Worm (Caenorhabditis elegans) whole organism, late embryonic: ENCODE results near the gene vha-14.

Experiments used
- C38D4.7 ChIP-seq: fragments of 200-800 bp; sonication (Bioruptor generic); optimal IDR thresholded peaks from 2 replicates; lab custom pipeline; 2018; ENCODE audit warnings: mild to moderate bottlenecking, missing genetic modification characterization, moderate library complexity, missing compliant biosample characterization
- K02D7.2 ChIP-seq: sonication (generic microtip); optimal IDR thresholded peaks from 2 replicates; lab custom pipeline; 2017; ENCODE audit warnings: mild to moderate bottlenecking, missing genetic modification characterization, missing compliant biosample characterization
- K09A11.1 ChIP-seq: sonication (generic microtip); optimal IDR thresholded peaks from 2 replicates; lab custom pipeline; 2017; ENCODE audit warnings: antibody characterized with exemption, mild to moderate bottlenecking, missing genetic modification characterization, missing compliant biosample characterization; ENCODE audit not compliant: insufficient read depth
- T23F11.4 ChIP-seq: fragments of 200-800 bp; sonication (Bioruptor generic); optimal IDR thresholded peaks from 2 replicates; lab custom pipeline; 2018; ENCODE audit warnings: mild to moderate bottlenecking, missing genetic modification characterization, missing compliant biosample characterization
- ahr-1 ChIP-seq: sonication (generic microtip); optimal IDR thresholded peaks from 2 replicates; lab custom pipeline; 2016; ENCODE audit warnings: missing genetic modification characterization, missing compliant biosample characterization
- ama-1 ChIP-seq: fragments of 150-350 bp; optimal IDR thresholded peaks from 2 replicates; lab custom pipeline; 2014
- ceh-14 ChIP-seq: sonication (generic microtip); optimal IDR thresholded peaks from 2 replicates; lab custom pipeline; 2016; ENCODE audit warnings: missing genotype, missing genetic modification characterization, missing compliant biosample characterization
- ceh-18 ChIP-seq: sonication (generic microtip); optimal IDR thresholded peaks from 2 replicates; lab custom pipeline; 2016; ENCODE audit warnings: missing genetic modification characterization, missing compliant biosample characterization
- ceh-2 ChIP-seq: sonication (generic microtip); optimal IDR thresholded peaks from 2 replicates; lab custom pipeline; 2016; ENCODE audit warnings: missing genotype, missing genetic modification characterization, missing compliant biosample characterization
- ceh-24 ChIP-seq: sonication (generic microtip); optimal IDR thresholded peaks from 2 replicates; lab custom pipeline; 2016; ENCODE audit warnings: mild to moderate bottlenecking, missing genetic modification characterization, missing compliant biosample characterization
- ceh-30 ChIP-seq: fragments of 150-350 bp; optimal IDR thresholded peaks from 2 replicates; lab custom pipeline; 2014; ENCODE audit warnings: missing biosample characterization, missing genetic modification characterization
- ceh-31 ChIP-seq: sonication (generic microtip); optimal IDR thresholded peaks from 2 replicates; lab custom pipeline; 2016; ENCODE audit warnings: missing genetic modification characterization, missing compliant biosample characterization
- ceh-45 ChIP-seq: fragments of 200-800 bp; sonication (Bioruptor generic); IDR thresholded peaks from 2 replicates; pipeline ENCODE4 v1.3.6; 2022; ENCODE audit warnings: missing genetic modification reagents, missing genetic modification characterization, missing compliant biosample characterization
- ceh-48 ChIP-seq: sonication (generic microtip); optimal IDR thresholded peaks from 2 replicates; lab custom pipeline; 2016; ENCODE audit warnings: missing genetic modification characterization, inconsistent platforms, missing compliant biosample characterization
- ceh-6 ChIP-seq: fragments of 200-800 bp; sonication (Bioruptor generic); optimal IDR thresholded peaks from 2 replicates; lab custom pipeline; 2018; ENCODE audit warnings: mild to moderate bottlenecking, missing genetic modification characterization, missing compliant biosample characterization
- ceh-9 ChIP-seq: sonication (generic microtip); optimal IDR thresholded peaks from 2 replicates; lab custom pipeline; 2016; ENCODE audit warnings: mild to moderate bottlenecking, missing genetic modification characterization, inconsistent platforms, missing compliant biosample characterization
- che-1 ChIP-seq: sonication (generic microtip); optimal IDR thresholded peaks from 2 replicates; lab custom pipeline; 2016; ENCODE audit warnings: mild to moderate bottlenecking, missing genetic modification characterization, missing compliant biosample characterization
- dmd-4 ChIP-seq: sonication (generic microtip); optimal IDR thresholded peaks from 2 replicates; lab custom pipeline; 2016; ENCODE audit warnings: borderline replicate concordance, missing genetic modification characterization, missing compliant biosample characterization
- dve-1 ChIP-seq: sonication (generic microtip); optimal IDR thresholded peaks from 2 replicates; lab custom pipeline; 2017; ENCODE audit warnings: antibody characterized with exemption, mild to moderate bottlenecking, missing genetic modification characterization, missing compliant biosample characterization
- elt-2 ChIP-seq: sonication (generic microtip); optimal IDR thresholded peaks from 2 replicates; lab custom pipeline; 2016; ENCODE audit warnings: missing genetic modification reagents, missing genetic modification characterization, missing compliant biosample characterization
- fax-1 ChIP-seq: sonication (generic microtip); optimal IDR thresholded peaks from 2 replicates; lab custom pipeline; 2016; ENCODE audit warnings: missing genotype, missing genetic modification characterization, missing compliant biosample characterization
- fkh-10 ChIP-seq: fragments of 150-350 bp; optimal IDR thresholded peaks from 2 replicates; lab custom pipeline; 2014; ENCODE audit warnings: missing biosample characterization, missing genetic modification reagents, missing genetic modification characterization
- hlh-6 ChIP-seq: sonication (generic microtip); optimal IDR thresholded peaks from 2 replicates; lab custom pipeline; 2016; ENCODE audit warnings: missing genotype, missing genetic modification characterization, missing compliant biosample characterization
- lin-11 ChIP-seq: fragments of 200-800 bp; sonication (Bioruptor generic); optimal IDR thresholded peaks from 2 replicates; lab custom pipeline; 2018; ENCODE audit warnings: mild to moderate bottlenecking, missing genetic modification characterization, missing compliant biosample characterization
- mec-3 ChIP-seq: sonication (generic microtip); optimal IDR thresholded peaks from 2 replicates; lab custom pipeline; 2016; ENCODE audit warnings: borderline replicate concordance, missing genetic modification characterization, missing compliant biosample characterization
- pax-1 ChIP-seq: fragments of 150-350 bp; optimal IDR thresholded peaks from 2 replicates; lab custom pipeline; 2014; ENCODE audit warnings: missing biosample characterization, missing genetic modification characterization
- pha-4 ChIP-seq: fragments of 150-350 bp; optimal IDR thresholded peaks from 2 replicates; lab custom pipeline; 2018; ENCODE audit warnings: missing biosample characterization, missing genetic modification reagents, missing genetic modification characterization
- pqm-1 ChIP-seq: sonication (generic microtip); optimal IDR thresholded peaks from 2 replicates; lab custom pipeline; 2016; ENCODE audit warnings: missing genetic modification characterization, missing compliant biosample characterization
- pros-1 ChIP-seq: fragments of 150-350 bp; optimal IDR thresholded peaks from 2 replicates; lab custom pipeline; 2014; ENCODE audit warnings: missing biosample characterization, missing genetic modification reagents, missing genetic modification characterization
- sox-4 ChIP-seq: sonication (generic microtip); optimal IDR thresholded peaks from 2 replicates; lab custom pipeline; 2017; ENCODE audit warnings: mild to moderate bottlenecking, missing genetic modification characterization, inconsistent platforms, missing compliant biosample characterization
- syd-9 ChIP-seq: sonication (generic microtip); optimal IDR thresholded peaks from 2 replicates; lab custom pipeline; 2016; ENCODE audit warnings: mild to moderate bottlenecking, missing genetic modification characterization, moderate library complexity, missing compliant biosample characterization
- ttx-3 ChIP-seq: sonication (generic microtip); optimal IDR thresholded peaks from 2 replicates; lab custom pipeline; 2016; ENCODE audit warnings: missing genetic modification reagents, missing genetic modification characterization, missing compliant biosample characterization
- unc-3 ChIP-seq, 2 experiments: fragments of 200-800 bp in 1 of 2; sonication (Bioruptor generic) in 1 of 2; sonication (generic microtip) in 1 of 2; conservative IDR thresholded peaks in 1 of 2; optimal IDR thresholded peaks in 1 of 2; 2 replicates each; pipeline versions ENCODE4 v1.3.6 to Lab custom; 2016 to 2022; ENCODE audit warnings: missing compliant biosample characterization in 2 of 2, missing genetic modification characterization in 2 of 2, missing genetic modification reagents in 1 of 2
- unc-42 ChIP-seq: sonication (generic microtip); optimal IDR thresholded peaks from 2 replicates; lab custom pipeline; 2016; ENCODE audit warnings: missing genotype, missing genetic modification characterization, missing compliant biosample characterization
- unc-55 ChIP-seq: sonication (generic microtip); optimal IDR thresholded peaks from 2 replicates; lab custom pipeline; 2017; ENCODE audit warnings: missing biosample characterization, missing genetic modification reagents, missing genetic modification characterization
- zip-5 ChIP-seq: sonication (generic microtip); optimal IDR thresholded peaks from 2 replicates; lab custom pipeline; 2016; ENCODE audit warnings: missing genetic modification characterization, missing compliant biosample characterization

The vha-14 gene

ce11 chrIII:9485373-9485772 lies 22.5 kb upstream of the vha-14 start, which contains the start of gene bre-3:
TSS of gene bre-3 (minus strand) at chrIII:9485473.
- TF ChIP-seq pqm-1 (no peak), K02D7.2 (tag; lab: Kevin White, UChicago) (no peak), unc-42 (tag; lab: Kevin White, UChicago) (no peak), pha-4 (tag; lab: Kevin White, UChicago) (no peak), K09A11.1 (tag; lab: Kevin White, UChicago) (no peak), ceh-6 (GFP tag; lab: Kevin White, UChicago) (no peak), ceh-18 (tag; lab: Kevin White, UChicago) (no peak), ceh-31 (no peak), ceh-2 (no peak), ama-1 (lab: Kevin White, UChicago) (no peak), C38D4.7 (GFP tag; lab: Kevin White, UChicago) (no peak), zip-5 (tag; lab: Kevin White, UChicago) (no peak), mec-3 (tag; lab: Kevin White, UChicago) (no peak), sox-4 (tag; lab: Kevin White, UChicago) (no peak), fkh-10 (GFP tag; lab: Kevin White, UChicago) (no peak), ahr-1 (tag; lab: Kevin White, UChicago) (no peak)

DNA sequence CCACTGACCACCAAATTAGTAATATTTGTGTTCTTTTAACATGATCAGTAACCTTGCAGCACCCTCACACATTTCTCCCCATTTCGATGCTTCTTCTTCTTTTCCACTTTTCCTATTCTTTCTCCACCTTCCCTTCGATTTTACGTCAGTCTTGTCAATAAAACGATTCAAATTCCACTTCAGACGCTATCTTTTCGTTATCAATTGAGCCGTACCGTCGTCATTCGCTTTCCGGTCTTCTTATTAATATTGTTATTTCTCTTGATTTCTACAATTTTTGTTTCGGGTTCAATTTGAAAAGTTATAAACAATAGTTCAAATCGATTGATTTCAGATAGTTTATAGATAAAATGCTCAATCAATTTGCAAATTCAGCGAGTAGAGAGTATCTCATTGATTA lies 20.4 kb upstream of the vha-14 start:
- TF ChIP-seq ceh-9 (tag; lab: Kevin White, UChicago) (no peak), elt-2 (tag; lab: Kevin White, UChicago) (peak; percentile 6)

DNA sequence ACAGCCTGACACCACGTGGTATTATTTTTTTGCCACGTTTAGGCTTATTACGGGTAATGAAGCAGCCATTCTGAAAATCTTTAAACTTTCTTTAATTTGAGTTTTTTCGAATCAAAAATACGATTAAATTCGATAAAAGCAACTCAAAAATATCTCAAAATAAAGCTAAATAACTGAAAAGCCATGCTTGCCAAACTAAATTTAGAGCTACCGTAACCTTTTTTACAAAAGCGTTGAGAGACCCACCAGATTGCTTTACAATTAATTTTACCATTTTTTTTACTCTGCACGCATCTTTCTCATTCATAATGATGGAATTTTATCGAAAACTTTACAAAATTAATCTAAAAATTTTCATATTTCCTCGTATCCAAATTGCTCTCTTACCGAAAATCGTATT lies 19.9 kb upstream of the vha-14 start:
- no peak for TF ChIP-seq T23F11.4 (GFP tag; lab: Kevin White, UChicago)
- no peak for TF ChIP-seq ceh-18 (tag; lab: Kevin White, UChicago)
- TF ChIP-seq fax-1 (tag; lab: Kevin White, UChicago): no peak
- TF ChIP-seq hlh-6 (tag; lab: Kevin White, UChicago): no peak

DNA sequence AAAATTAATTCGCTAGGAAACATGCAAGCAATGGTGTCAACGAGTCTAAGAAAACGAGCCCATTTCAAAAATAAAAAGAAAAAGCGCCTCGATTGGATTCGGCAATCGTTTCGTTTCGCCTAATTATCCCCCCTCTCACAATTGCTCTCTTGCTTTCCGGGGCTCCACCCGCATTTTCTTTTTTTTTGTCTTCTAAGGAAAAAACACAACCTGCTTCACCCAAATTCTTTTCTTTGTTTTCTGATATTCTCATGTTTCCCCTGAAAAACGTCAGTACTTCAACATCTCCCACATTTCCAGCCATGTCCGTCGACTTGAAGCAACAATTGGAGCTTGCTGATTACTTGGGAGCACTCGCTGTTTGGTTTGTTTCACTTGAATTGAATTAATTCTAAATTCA lies 19.5 kb upstream of the vha-14 start, which contains the start of gene nlp-36:
Gene nlp-36, plus strand, starts transcription at position 301 of the 400 bp plus-strand sequence.
- TF ChIP-seq unc-3 (GFP tag; conservative IDR thresholded peaks at IDR 0.05; lab: Robert Waterston, UW) (no peak), unc-3 (tag; optimal IDR thresholded peaks at IDR 0.05; lab: Kevin White, UChicago) (no peak), unc-55 (no peak), ceh-45 (GFP tag; lab: Robert Waterston, UW) (no peak), ceh-30 (tag; lab: Kevin White, UChicago) (no peak), dve-1 (tag; lab: Kevin White, UChicago) (no peak), ceh-6 (GFP tag; lab: Kevin White, UChicago) (no peak), pax-1 (no peak), ceh-24 (tag; lab: Kevin White, UChicago) (no peak), ttx-3 (tag; lab: Kevin White, UChicago) (no peak), che-1 (tag; lab: Kevin White, UChicago) (no peak), syd-9 (tag; lab: Kevin White, UChicago) (no peak), mec-3 (tag; lab: Kevin White, UChicago) (no peak), fkh-10 (GFP tag; lab: Kevin White, UChicago) (no peak), dmd-4 (tag; lab: Kevin White, UChicago) (no peak), ceh-48 (tag; lab: Kevin White, UChicago) (no peak), ceh-14 (tag; lab: Kevin White, UChicago) (no peak), lin-11 (tag; lab: Kevin White, UChicago) (no peak), pros-1 (no peak), ceh-9 (tag; lab: Kevin White, UChicago) (no peak)
